Fruit fly (Drosophila melanogaster) whole organism, embryonic: ENCODE results near the gene CG10761.

Experiments used
- Atf-2 ChIP-seq: fragments of 200-800 bp; sonication (Bioruptor generic); optimal IDR thresholded peaks from 2 replicates; lab custom pipeline; 2016; ENCODE audit warnings: missing biosample characterization, missing genetic modification characterization
- CG10147 ChIP-seq: fragments of 200-800 bp; sonication (Bioruptor generic); optimal IDR thresholded peaks from 2 replicates; lab custom pipeline; 2019; ENCODE audit warnings: missing biosample characterization, mild to moderate bottlenecking, missing genetic modification characterization, moderate library complexity
- CG10267 ChIP-seq: fragments of 200-800 bp; sonication (Bioruptor generic); optimal IDR thresholded peaks from 2 replicates; lab custom pipeline; 2018; ENCODE audit warnings: missing biosample characterization, mild to moderate bottlenecking, missing genetic modification characterization, moderate library complexity
- CG10654 ChIP-seq: fragments of 200-800 bp; sonication (Bioruptor generic); optimal IDR thresholded peaks from 2 replicates; lab custom pipeline; 2016; ENCODE audit warnings: missing biosample characterization, missing genetic modification characterization
- CG11093 ChIP-seq: fragments of 200-800 bp; sonication (Bioruptor generic); IDR thresholded peaks from 3 replicates; pipeline ENCODE4 v1.3.6; 2022; ENCODE audit warnings: missing biosample characterization, missing genetic modification characterization
- CG11504 ChIP-seq: fragments of 200-800 bp; sonication (Bioruptor generic); optimal IDR thresholded peaks from 3 replicates; lab custom pipeline; 2019; ENCODE audit warnings: missing biosample characterization, mild to moderate bottlenecking, missing genetic modification characterization, moderate library complexity
- CG12104 ChIP-seq: fragments of 200-800 bp; sonication (Bioruptor generic); optimal IDR thresholded peaks from 3 replicates; lab custom pipeline; 2016; ENCODE audit warnings: missing biosample characterization, missing genetic modification characterization
- CG1233 ChIP-seq: fragments of 200-800 bp; sonication (Bioruptor generic); optimal IDR thresholded peaks from 4 replicates; lab custom pipeline; 2018; ENCODE audit warnings: missing biosample characterization, mild to moderate bottlenecking, missing genetic modification characterization
- CG12942 ChIP-seq: fragments of 200-800 bp; sonication (Bioruptor generic); optimal IDR thresholded peaks from 3 replicates; lab custom pipeline; 2016; ENCODE audit warnings: missing biosample characterization, missing genetic modification characterization
- CG13287 ChIP-seq: fragments of 200-800 bp; sonication (Bioruptor generic); IDR thresholded peaks from 2 replicates; pipeline ENCODE4 v1.3.6; 2022; ENCODE audit warnings: missing biosample characterization, missing genetic modification characterization; ENCODE audit not compliant: partially characterized antibody
- CG14441 ChIP-seq: fragments of 200-800 bp; sonication (Bioruptor generic); IDR thresholded peaks from 2 replicates; pipeline ENCODE4 v1.3.6; 2022; ENCODE audit warnings: missing biosample characterization, missing genetic modification characterization
- CG15073 ChIP-seq: fragments of 200-800 bp; sonication (Bioruptor generic); optimal IDR thresholded peaks from 2 replicates; lab custom pipeline; 2016; ENCODE audit warnings: missing biosample characterization, missing genetic modification characterization
- CG1647 ChIP-seq: fragments of 200-800 bp; sonication (Bioruptor generic); optimal IDR thresholded peaks from 3 replicates; lab custom pipeline; 2016; ENCODE audit warnings: missing biosample characterization, missing genetic modification characterization
- CG17328 ChIP-seq: fragments of 200-800 bp; sonication (Bioruptor generic); IDR thresholded peaks from 2 replicates; pipeline ENCODE4 v1.3.6; 2022; ENCODE audit warnings: missing biosample characterization, missing genetic modification characterization
- CG18262 ChIP-seq: fragments of 200-800 bp; optimal IDR thresholded peaks from 3 replicates; lab custom pipeline; 2019; ENCODE audit warnings: missing biosample characterization, mild to moderate bottlenecking, missing genetic modification characterization, moderate library complexity
- CG33213 ChIP-seq: fragments of 200-800 bp; sonication (Bioruptor generic); optimal IDR thresholded peaks from 3 replicates; lab custom pipeline; 2016; ENCODE audit warnings: missing biosample characterization, missing genetic modification characterization
- CG33557 ChIP-seq: fragments of 200-800 bp; sonication (Bioruptor generic); optimal IDR thresholded peaks from 2 replicates; lab custom pipeline; 2019; ENCODE audit warnings: missing biosample characterization, mild to moderate bottlenecking, missing genetic modification characterization, moderate library complexity
- CG43689 ChIP-seq: fragments of 200-800 bp; sonication (Bioruptor generic); IDR thresholded peaks from 2 replicates; pipeline ENCODE4 v1.3.6; 2022; ENCODE audit warnings: missing biosample characterization, missing genetic modification characterization
- CG4617 ChIP-seq: fragments of 200-800 bp; sonication (Bioruptor generic); optimal IDR thresholded peaks from 3 replicates; lab custom pipeline; 2016; ENCODE audit warnings: missing biosample characterization, missing genetic modification characterization, borderline replicate concordance
- CG6813 ChIP-seq: fragments of 200-800 bp; sonication (Bioruptor generic); optimal IDR thresholded peaks from 2 replicates; lab custom pipeline; 2017; ENCODE audit warnings: missing biosample characterization, missing genetic modification characterization, mild to moderate bottlenecking, moderate library complexity, missing genetic modification reagents
- CG7372 ChIP-seq: fragments of 200-800 bp; sonication (Bioruptor generic); IDR thresholded peaks from 2 replicates; pipeline ENCODE4 v1.3.6; 2022; ENCODE audit warnings: missing biosample characterization, missing genetic modification characterization
- CG9215 ChIP-seq: fragments of 200-800 bp; sonication (Bioruptor generic); IDR thresholded peaks from 2 replicates; pipeline ENCODE4 v1.3.6; 2022; ENCODE audit warnings: missing biosample characterization, missing genetic modification characterization
- Camta ChIP-seq: fragments of 200-800 bp; sonication (Bioruptor generic); optimal IDR thresholded peaks from 2 replicates; lab custom pipeline; 2016; ENCODE audit warnings: missing biosample characterization, missing genetic modification characterization
- Chrac-16 ChIP-seq: fragments of 200-800 bp; sonication (Bioruptor generic); optimal IDR thresholded peaks from 3 replicates; lab custom pipeline; 2016; ENCODE audit warnings: missing biosample characterization, missing genetic modification characterization
- CrebB ChIP-seq: fragments of 200-800 bp; sonication (Bioruptor generic); optimal IDR thresholded peaks from 3 replicates; lab custom pipeline; 2018; ENCODE audit warnings: missing biosample characterization, mild to moderate bottlenecking, missing genetic modification characterization
- Dek ChIP-seq: fragments of 200-800 bp; sonication (Bioruptor generic); optimal IDR thresholded peaks from 3 replicates; lab custom pipeline; 2019; ENCODE audit warnings: missing biosample characterization, mild to moderate bottlenecking, missing genetic modification characterization, moderate library complexity
- Dll ChIP-seq: fragments of 200-800 bp; sonication (Bioruptor generic); IDR thresholded peaks from 4 replicates; pipeline ENCODE4 v1.3.6; 2022; ENCODE audit warnings: missing biosample characterization, missing genetic modification characterization; ENCODE audit not compliant: partially characterized antibody
- HmgD ChIP-seq: fragments of 200-800 bp; sonication (Bioruptor generic); optimal IDR thresholded peaks from 3 replicates; lab custom pipeline; 2016; ENCODE audit warnings: missing biosample characterization, missing genetic modification characterization
- Lim3 ChIP-seq: fragments of 200-800 bp; sonication (Bioruptor generic); IDR thresholded peaks from 2 replicates; pipeline ENCODE4 v1.3.6; 2022; ENCODE audit warnings: missing biosample characterization, missing genetic modification characterization
- Lpt ChIP-seq: fragments of >200 bp; optimal IDR thresholded peaks from 2 replicates; lab custom pipeline; 2018; ENCODE audit warnings: missing biosample characterization, missing genetic modification characterization
- MESR4 ChIP-seq: fragments of 200-800 bp; sonication (Bioruptor generic); optimal IDR thresholded peaks from 2 replicates; lab custom pipeline; 2018; ENCODE audit warnings: missing biosample characterization, mild to moderate bottlenecking, missing genetic modification characterization, moderate library complexity
- Oaz ChIP-seq: fragments of 200-800 bp; sonication (Bioruptor generic); IDR thresholded peaks from 2 replicates; pipeline ENCODE4 v1.3.6; 2022; ENCODE audit warnings: missing biosample characterization, missing genetic modification characterization
- Rfx ChIP-seq: fragments of 200-800 bp; sonication (Bioruptor generic); IDR thresholded peaks from 2 replicates; pipeline ENCODE4 v1.3.6; 2022; ENCODE audit warnings: missing biosample characterization, missing genetic modification characterization
- Scr ChIP-seq: fragments of 200-800 bp; sonication (Bioruptor generic); IDR thresholded peaks from 2 replicates; pipeline ENCODE4 v1.3.6; 2022; ENCODE audit warnings: missing biosample characterization, missing genetic modification characterization; ENCODE audit not compliant: partially characterized antibody
- abd-A ChIP-seq: fragments of 200-800 bp; sonication (Bioruptor generic); optimal IDR thresholded peaks from 3 replicates; lab custom pipeline; 2019; ENCODE audit warnings: missing biosample characterization, mild to moderate bottlenecking, missing genetic modification characterization, moderate library complexity
- bsh ChIP-seq, 2 experiments: fragments of 200-800 bp; sonication (Bioruptor generic); optimal IDR thresholded peaks; 2 replicates each; lab custom pipeline; 2017 to 2018; ENCODE audit warnings: mild to moderate bottlenecking in 2 of 2, missing biosample characterization in 2 of 2, missing genetic modification characterization in 2 of 2, moderate library complexity in 1 of 2
- caup ChIP-seq: fragments of 200-800 bp; sonication (Bioruptor generic); optimal IDR thresholded peaks from 3 replicates; lab custom pipeline; 2017; ENCODE audit warnings: missing biosample characterization, mild to moderate bottlenecking, missing genetic modification characterization, moderate library complexity; ENCODE audit not compliant: severe bottlenecking
- dmrt99B ChIP-seq: fragments of 200-800 bp; sonication (Bioruptor generic); optimal IDR thresholded peaks from 2 replicates; lab custom pipeline; 2018; ENCODE audit warnings: missing biosample characterization, mild to moderate bottlenecking, missing genetic modification characterization, moderate library complexity
- fru ChIP-seq: fragments of >200 bp; optimal IDR thresholded peaks from 2 replicates; lab custom pipeline; 2017
- kni ChIP-seq: fragments of 200-800 bp; sonication (Bioruptor generic); optimal IDR thresholded peaks from 3 replicates; lab custom pipeline; 2017; ENCODE audit warnings: mild to moderate bottlenecking, missing biosample characterization, missing genetic modification reagents, missing genetic modification characterization
- lov ChIP-seq, 2 experiments: fragments of 200-800 bp in 1 of 2; fragments of >200 bp in 1 of 2; sonication (Bioruptor generic) in 1 of 2; IDR thresholded peaks in 1 of 2; optimal IDR thresholded peaks in 1 of 2; 2 replicates in 1 of 2; 3 replicates in 1 of 2; pipeline versions ENCODE4 v1.3.6 to Lab custom; 2017 to 2022; ENCODE audit warnings: missing biosample characterization in 1 of 2, missing genetic modification characterization in 1 of 2
- pho ChIP-seq: fragments of 200-800 bp; sonication (Bioruptor generic); optimal IDR thresholded peaks from 2 replicates; lab custom pipeline; 2016; ENCODE audit warnings: missing biosample characterization, missing genetic modification characterization
- sens-2 ChIP-seq: fragments of 200-800 bp; sonication (Bioruptor generic); IDR thresholded peaks from 2 replicates; pipeline ENCODE4 v1.3.6; 2022; ENCODE audit warnings: missing biosample characterization, missing genetic modification characterization
- seq ChIP-seq: fragments of 200-800 bp; sonication (Bioruptor generic); IDR thresholded peaks from 2 replicates; pipeline ENCODE4 v1.3.6; 2022; ENCODE audit warnings: missing biosample characterization, missing genetic modification characterization
- sisA ChIP-seq: fragments of 200-800 bp; sonication (Bioruptor generic); IDR thresholded peaks from 2 replicates; pipeline ENCODE4 v1.3.6; 2022; ENCODE audit warnings: missing biosample characterization, missing genetic modification characterization
- sna ChIP-seq: fragments of 200-800 bp; sonication (Bioruptor generic); IDR thresholded peaks from 2 replicates; pipeline ENCODE4 v1.3.6; 2022; ENCODE audit warnings: missing biosample characterization, missing genetic modification characterization; ENCODE audit not compliant: partially characterized antibody
- tap ChIP-seq: fragments of 200-800 bp; optimal IDR thresholded peaks from 3 replicates; lab custom pipeline; 2019; ENCODE audit warnings: missing biosample characterization, mild to moderate bottlenecking, missing genetic modification characterization, moderate library complexity
- toy ChIP-seq: fragments of 200-800 bp; sonication (Bioruptor generic); IDR thresholded peaks from 2 replicates; pipeline ENCODE4 v1.3.6; 2022; ENCODE audit warnings: missing biosample characterization, missing genetic modification characterization
- zfh1 ChIP-seq: fragments of 200-800 bp; sonication (Bioruptor generic); IDR thresholded peaks from 3 replicates; pipeline ENCODE4 v1.3.6; 2022; ENCODE audit warnings: missing biosample characterization, missing genetic modification characterization

The CG10761 gene

dm6 chrX:8196598-8197228, 34.1 kb upstream of the CG10761 start (continued):
- TF ChIP-seq CG33213 (GFP tag; lab: Kevin White, UChicago) (no peak), HmgD (GFP tag; lab: Kevin White, UChicago) (no peak), Scr (no peak), Camta (GFP tag; lab: Kevin White, UChicago) (peak; percentile 12), CG9215 (GFP tag; lab: Robert Waterston, UW) (no peak), CG1233 (GFP tag; lab: Kevin White, UChicago) (no peak), lov (optimal IDR thresholded peaks at IDR 0.05; lab: Kevin White, UChicago) (no peak), lov (GFP tag; IDR thresholded peaks at IDR 0.05; lab: Robert Waterston, UW) (no peak), Atf-2 (GFP tag; lab: Kevin White, UChicago) (no peak), Oaz (GFP tag; lab: Robert Waterston, UW) (0 out of 2 replicates have a peak, but pooled peaks have one; percentile 39), dmrt99B (tag; lab: Kevin White, UChicago) (peak; percentile 69), sna (GFP tag; lab: Robert Waterston, UW) (no peak), caup (GFP tag; lab: Kevin White, UChicago) (no peak), Rfx (GFP tag; lab: Robert Waterston, UW) (peak; percentile 56), abd-A (tag; lab: Kevin White, UChicago) (no peak), Lim3 (GFP tag; lab: Robert Waterston, UW) (no peak), sens-2 (0 out of 2 replicates have a peak, but pooled peaks have one; percentile 31), fru (lab: Kevin White, UChicago) (no peak), Dll (GFP tag; lab: Robert Waterston, UW) (no peak), CG17328 (peak; percentile 63), CG7372 (GFP tag; lab: Robert Waterston, UW) (no peak), tap (tag; lab: Kevin White, UChicago) (peak; percentile 17), MESR4 (GFP tag; lab: Kevin White, UChicago) (no peak), sisA (GFP tag; lab: Robert Waterston, UW) (peak; percentile 68), CG11093 (GFP tag; lab: Robert Waterston, UW) (peak; percentile 57; the same call in 1 of the 3 replicates), CG4617 (GFP tag; lab: Kevin White, UChicago) (no peak), CG10147 (no peak), CG6813 (GFP tag; lab: Kevin White, UChicago) (no peak), CG15073 (no peak), CG12942 (no peak), bsh (GFP tag; optimal IDR thresholded peaks at IDR 0.05; lab: Kevin White, UChicago) (peak; percentile 17 to 67), CG18262 (peak; percentile 25), zfh1 (GFP tag; lab: Robert Waterston, UW) (peak; percentile 58; the same call in 1 of the 3 replicates), Chrac-16 (no peak), CG13287 (GFP tag; lab: Robert Waterston, UW) (no peak), CG33557 (GFP tag; lab: Kevin White, UChicago) (no peak), CrebB (tag; lab: Kevin White, UChicago) (peak; percentile 23), CG14441 (GFP tag; lab: Robert Waterston, UW) (peak; percentile 41; the same call in 1 of the 2 replicates), kni (GFP tag; lab: Kevin White, UChicago) (no peak), pho (no peak), CG1647 (GFP tag; lab: Kevin White, UChicago) (no peak), CG10654 (GFP tag; lab: Kevin White, UChicago) (peak; percentile 1), CG12104 (GFP tag; lab: Kevin White, UChicago) (no peak), toy (no peak), CG11504 (tag; lab: Kevin White, UChicago) (peak; percentile 65), seq (GFP tag; lab: Robert Waterston, UW) (peak; percentile 38; the same call in 1 of the 2 replicates), Lpt (GFP tag; lab: Kevin White, UChicago) (no peak), Dek (tag; lab: Kevin White, UChicago) (no peak), CG10267 (tag; lab: Kevin White, UChicago) (no peak), CG43689 (GFP tag; lab: Robert Waterston, UW) (peak; percentile 53; the same call in 1 of the 2 replicates)
